Fruit fly (Drosophila melanogaster): ENCODE data around the gene mRpL36.

The mRpL36 gene

dm6 chr3L:8127712-8128210, 2.8 kb upstream of the mRpL36 start, which contains the start of the genes Cds and Uba2 (continued):
- no peak for TF ChIP-seq Deaf1 (tag; optimal IDR thresholded peaks at IDR 0.05)
- TF ChIP-seq Nf-YC (tag; optimal IDR thresholded peaks at IDR 0.05), result peak; percentile 88
- TF ChIP-seq CG10321 (GFP tag; IDR thresholded peaks at IDR 0.05), result 0 out of 2 replicates have a peak, but pooled peaks have one; percentile 22
- TF ChIP-seq NfI (GFP tag; optimal IDR thresholded peaks at IDR 0.05), result peak; percentile 95
- TF ChIP-seq CG3995 (GFP tag; optimal IDR thresholded peaks at IDR 0.05), result peak; percentile 81
- peak; percentile 95 for TF ChIP-seq Hr3 (GFP tag; optimal IDR thresholded peaks at IDR 0.05)
- TF ChIP-seq ttk (GFP tag; IDR thresholded peaks at IDR 0.05), result peak; percentile 87
- TF ChIP-seq ci (GFP tag; IDR thresholded peaks at IDR 0.05), result peak; percentile 90
- peak; percentile 86 for TF ChIP-seq odd (GFP tag; optimal IDR thresholded peaks at IDR 0.05)
- TF ChIP-seq CG8765 (GFP tag; IDR thresholded peaks at IDR 0.05), result peak; percentile 79
- TF ChIP-seq grau (tag; optimal IDR thresholded peaks at IDR 0.05), result peak; percentile 94
- peak; percentile 87 for TF ChIP-seq otp (GFP tag; IDR thresholded peaks at IDR 0.05)
- no peak for TF ChIP-seq yki (optimal IDR thresholded peaks at IDR 0.05)
- TF ChIP-seq CoRest (tag; optimal IDR thresholded peaks at IDR 0.05), result peak; percentile 94
- peak; percentile 87 for TF ChIP-seq CG11085 (GFP tag; IDR thresholded peaks at IDR 0.05)
- peak; percentile 91 for TF ChIP-seq CG13123 (GFP tag; optimal IDR thresholded peaks at IDR 0.05)
- peak; percentile 88 for TF ChIP-seq NFAT (GFP tag; IDR thresholded peaks at IDR 0.05)
- TF ChIP-seq CG2678 (tag; optimal IDR thresholded peaks at IDR 0.05), result peak; percentile 94
- peak; percentile 62 for TF ChIP-seq run (tag; optimal IDR thresholded peaks at IDR 0.05)
- peak; percentile 86 for TF ChIP-seq HLH3B (GFP tag; IDR thresholded peaks at IDR 0.05)
- TF ChIP-seq Trl (optimal IDR thresholded peaks at IDR 0.05), result no peak
- TF ChIP-seq Trl (GFP tag; optimal IDR thresholded peaks at IDR 0.05), result peak; percentile 82
- TF ChIP-seq Xbp1 (GFP tag; optimal IDR thresholded peaks at IDR 0.05), result peak; percentile 95
- peak; percentile 95 for TF ChIP-seq B-H2 (GFP tag; optimal IDR thresholded peaks at IDR 0.05)
- no peak for TF ChIP-seq Tbp (GFP tag; optimal IDR thresholded peaks at IDR 0.05)
- TF ChIP-seq Lhr (GFP tag; optimal IDR thresholded peaks at IDR 0.05), result peak; percentile 83
- TF ChIP-seq z (GFP tag; IDR thresholded peaks at IDR 0.05), result 0 out of 3 replicates have a peak, but pooled peaks have one; percentile 24
- peak; percentile 47 to 67 for TF ChIP-seq chif (GFP tag; optimal IDR thresholded peaks at IDR 0.05)
- peak; percentile 88 for TF ChIP-seq CG4820 (GFP tag; optimal IDR thresholded peaks at IDR 0.05)
- TF ChIP-seq CG32772 (GFP tag; IDR thresholded peaks at IDR 0.05), result peak; percentile 89
- TF ChIP-seq CG17186 (GFP tag; optimal IDR thresholded peaks at IDR 0.05), result peak; percentile 79
- TF ChIP-seq CG10147 (GFP tag; optimal IDR thresholded peaks at IDR 0.05), result peak; percentile 93
- peak; percentile 83 for TF ChIP-seq Antp (GFP tag; optimal IDR thresholded peaks at IDR 0.05)
- peak; percentile 92 for TF ChIP-seq CG6272 (GFP tag; IDR thresholded peaks at IDR 0.05)
- peak; percentile 53 for TF ChIP-seq BEAF-32 (GFP tag; optimal IDR thresholded peaks at IDR 0.05)
- peak; percentile 92 for TF ChIP-seq CG17359 (tag; optimal IDR thresholded peaks at IDR 0.05)
- TF ChIP-seq ssp (GFP tag; IDR thresholded peaks at IDR 0.05), result peak; percentile 84
- TF ChIP-seq CG18262 (tag; optimal IDR thresholded peaks at IDR 0.05), result peak; percentile 86
- TF ChIP-seq D (optimal IDR thresholded peaks at IDR 0.05), result no peak
- peak; percentile 76 for TF ChIP-seq D (GFP tag; optimal IDR thresholded peaks at IDR 0.05)
- TF ChIP-seq wor (GFP tag; IDR thresholded peaks at IDR 0.05), result peak; percentile 73
- peak; percentile 94 for TF ChIP-seq CG12155 (GFP tag; optimal IDR thresholded peaks at IDR 0.05)
- TF ChIP-seq CG5245 (GFP tag; optimal IDR thresholded peaks at IDR 0.05), result peak; percentile 74
- peak; percentile 44 for TF ChIP-seq kah (GFP tag; optimal IDR thresholded peaks at IDR 0.05)
- no peak for TF ChIP-seq Lim3 (GFP tag; IDR thresholded peaks at IDR 0.05)
- peak; percentile 94 for TF ChIP-seq CG2712 (tag; optimal IDR thresholded peaks at IDR 0.05)
- TF ChIP-seq CG15601 (tag; optimal IDR thresholded peaks at IDR 0.05), result peak; percentile 89
- TF ChIP-seq ems (GFP tag; optimal IDR thresholded peaks at IDR 0.05), result peak; percentile 84
- peak; percentile 73 for TF ChIP-seq Nf-YB (GFP tag; optimal IDR thresholded peaks at IDR 0.05)
- no peak for TF ChIP-seq abd-A (tag; optimal IDR thresholded peaks at IDR 0.05)
- peak; percentile 92 for TF ChIP-seq nerfin-1 (tag; optimal IDR thresholded peaks at IDR 0.05)
- peak; percentile 81 for TF ChIP-seq CG3407 (GFP tag; optimal IDR thresholded peaks at IDR 0.05)

Data from whole organism, embryonic.